Worm (Caenorhabditis elegans) whole organism, late embryonic: ENCODE data around the gene F58D2.2.

Experiments used
- C38D4.7 ChIP-seq: fragments of 200-800 bp; sonication (Bioruptor generic); optimal IDR thresholded peaks from 2 replicates; lab custom pipeline; 2018; ENCODE audit warnings: mild to moderate bottlenecking, missing genetic modification characterization, moderate library complexity, missing compliant biosample characterization
- ama-1 ChIP-seq: fragments of 150-350 bp; optimal IDR thresholded peaks from 2 replicates; lab custom pipeline; 2014
- ceh-14 ChIP-seq: sonication (generic microtip); optimal IDR thresholded peaks from 2 replicates; lab custom pipeline; 2016; ENCODE audit warnings: missing genotype, missing genetic modification characterization, missing compliant biosample characterization
- ceh-45 ChIP-seq: fragments of 200-800 bp; sonication (Bioruptor generic); IDR thresholded peaks from 2 replicates; pipeline ENCODE4 v1.3.6; 2022; ENCODE audit warnings: missing genetic modification reagents, missing genetic modification characterization, missing compliant biosample characterization
- dve-1 ChIP-seq: sonication (generic microtip); optimal IDR thresholded peaks from 2 replicates; lab custom pipeline; 2017; ENCODE audit warnings: antibody characterized with exemption, mild to moderate bottlenecking, missing genetic modification characterization, missing compliant biosample characterization
- fax-1 ChIP-seq: sonication (generic microtip); optimal IDR thresholded peaks from 2 replicates; lab custom pipeline; 2016; ENCODE audit warnings: missing genotype, missing genetic modification characterization, missing compliant biosample characterization
- nhr-11 ChIP-seq: fragments of 150-350 bp; optimal IDR thresholded peaks from 2 replicates; lab custom pipeline; 2014; ENCODE audit warnings: missing biosample characterization, missing genetic modification characterization
- pqm-1 ChIP-seq: sonication (generic microtip); optimal IDR thresholded peaks from 2 replicates; lab custom pipeline; 2016; ENCODE audit warnings: missing genetic modification characterization, missing compliant biosample characterization
- pros-1 ChIP-seq: fragments of 150-350 bp; optimal IDR thresholded peaks from 2 replicates; lab custom pipeline; 2014; ENCODE audit warnings: missing biosample characterization, missing genetic modification reagents, missing genetic modification characterization
- rnt-1 ChIP-seq: sonication (generic microtip); optimal IDR thresholded peaks from 2 replicates; lab custom pipeline; 2016; ENCODE audit warnings: missing genetic modification characterization, missing compliant biosample characterization
- sdc-2 ChIP-seq: sonication (generic microtip); optimal IDR thresholded peaks from 2 replicates; lab custom pipeline; 2016; ENCODE audit warnings: missing genotype, missing genetic modification characterization, missing compliant biosample characterization
- syd-9 ChIP-seq: sonication (generic microtip); optimal IDR thresholded peaks from 2 replicates; lab custom pipeline; 2016; ENCODE audit warnings: mild to moderate bottlenecking, missing genetic modification characterization, moderate library complexity, missing compliant biosample characterization

- TF ChIP-seq ama-1 (lab: Kevin White, UChicago) (no peak), fax-1 (tag; lab: Kevin White, UChicago) (no peak), pqm-1 (tag; lab: Kevin White, UChicago) (no peak), rnt-1 (tag; lab: Kevin White, UChicago) (no peak), ceh-45 (GFP tag; lab: Robert Waterston, UW) (no peak), pros-1 (no peak), sdc-2 (no peak), C38D4.7 (no peak), syd-9 (no peak), dve-1 (no peak), ceh-14 (no peak), nhr-11 (tag; lab: Kevin White, UChicago) (no peak)
Observed at ce11 chrIV:13240842-13241143, 51.2 kb downstream of the F58D2.2 start, which contains the start of gene lin-54.
